Worm (Caenorhabditis elegans): ENCODE measurements around the gene gur-4.

Gene gur-4

ce11 chrII:14104470-14104869, at the start of gene gur-4:
Gene gur-4 (plus strand): TSS chrII:14104770.
- no peak for TF ChIP-seq skn-1 (tag; optimal IDR thresholded peaks at IDR 0.05)
- no peak for TF ChIP-seq hmg-1.1 (GFP tag; IDR thresholded peaks at IDR 0.05)
- TF ChIP-seq Y75B8A.6 (GFP tag; IDR thresholded peaks at IDR 0.05), result no peak
- no peak for TF ChIP-seq zag-1 (tag; optimal IDR thresholded peaks at IDR 0.05)
- TF ChIP-seq duxl-1 (tag; optimal IDR thresholded peaks at IDR 0.05; ENCODE audit: poor library complexity), result no peak
- no peak for TF ChIP-seq tra-1 (GFP tag; IDR thresholded peaks at IDR 0.05)
- TF ChIP-seq ces-1 (GFP tag; optimal IDR thresholded peaks at IDR 0.05), result no peak
- no peak for TF ChIP-seq dmd-6 (GFP tag; IDR thresholded peaks at IDR 0.05)

- no peak for TF ChIP-seq T20F7.1 (GFP tag; optimal IDR thresholded peaks at IDR 0.05)
- no peak for TF ChIP-seq unc-62 (GFP tag; optimal IDR thresholded peaks at IDR 0.05 in 1 of 2)
- no peak for TF ChIP-seq unc-62 (tag; optimal IDR thresholded peaks at IDR 0.05)
- no peak for TF ChIP-seq R02D3.7 (tag; optimal IDR thresholded peaks at IDR 0.05)
- TF ChIP-seq dmd-6 (GFP tag; IDR thresholded peaks at IDR 0.05), result peak; percentile 39; the same call in 1 of the 2 replicates
- no peak for TF ChIP-seq saeg-2 (GFP tag; IDR thresholded peaks at IDR 0.05)
- TF ChIP-seq lin-13 (GFP tag; optimal IDR thresholded peaks at IDR 0.05), result no peak
- TF ChIP-seq daf-16 (GFP tag; optimal IDR thresholded peaks at IDR 0.05), result no peak
- TF ChIP-seq daf-16 (tag; optimal IDR thresholded peaks at IDR 0.05), result peak; percentile 33
- no peak for TF ChIP-seq mxl-3 (GFP tag; optimal IDR thresholded peaks at IDR 0.05)
- no peak for TF ChIP-seq daf-12 (tag; optimal IDR thresholded peaks at IDR 0.05)
- TF ChIP-seq dve-1 (tag; optimal IDR thresholded peaks at IDR 0.05; ENCODE audit: insufficient read depth), result peak; percentile 37
- no peak for TF ChIP-seq pha-4 (GFP tag; IDR thresholded peaks at IDR 0.05)
- no peak for TF ChIP-seq pha-4 (tag; optimal IDR thresholded peaks at IDR 0.05)
- TF ChIP-seq ztf-7 (tag; optimal IDR thresholded peaks at IDR 0.05), result no peak
- TF ChIP-seq jun-1 (tag; optimal IDR thresholded peaks at IDR 0.05), result no peak
- TF ChIP-seq lir-3 (tag; optimal IDR thresholded peaks at IDR 0.05), result no peak
- TF ChIP-seq mdl-1 (tag; optimal IDR thresholded peaks at IDR 0.05), result no peak
- TF ChIP-seq snpc-1.2 (GFP tag; IDR thresholded peaks at IDR 0.05), result no peak
- TF ChIP-seq unc-39 (tag; optimal IDR thresholded peaks at IDR 0.05), result no peak
- TF ChIP-seq mep-1 (tag; optimal IDR thresholded peaks at IDR 0.05), result no peak
- no peak for TF ChIP-seq spr-3 (GFP tag; optimal IDR thresholded peaks at IDR 0.05)
- TF ChIP-seq nhr-102 (tag; optimal IDR thresholded peaks at IDR 0.05), result no peak
- TF ChIP-seq unc-130 (GFP tag; optimal IDR thresholded peaks at IDR 0.05), result no peak
- no peak for TF ChIP-seq nhr-11 (tag; optimal IDR thresholded peaks at IDR 0.05)
- TF ChIP-seq F44E2.7 (GFP tag; IDR thresholded peaks at IDR 0.05), result no peak
- TF ChIP-seq pqm-1 (tag; optimal IDR thresholded peaks at IDR 0.05), result peak; percentile 75
- no peak for TF ChIP-seq dmd-9 (GFP tag; IDR thresholded peaks at IDR 0.05)
- TF ChIP-seq hmg-1.1 (GFP tag; IDR thresholded peaks at IDR 0.05), result no peak
- TF ChIP-seq dmd-8 (GFP tag; IDR thresholded peaks at IDR 0.05), result no peak
- TF ChIP-seq ces-1 (GFP tag; optimal IDR thresholded peaks at IDR 0.05), result no peak
- no peak for TF ChIP-seq hlh-30 (tag; optimal IDR thresholded peaks at IDR 0.05; ENCODE audit: insufficient read depth)
- TF ChIP-seq spr-1 (tag; optimal IDR thresholded peaks at IDR 0.05), result no peak
- TF ChIP-seq lin-39 (tag; optimal IDR thresholded peaks at IDR 0.05), result no peak
- TF ChIP-seq T26A8.4 (GFP tag; IDR thresholded peaks at IDR 0.05), result no peak
- TF ChIP-seq nhr-77 (tag; optimal IDR thresholded peaks at IDR 0.05), result peak; percentile 38
- TF ChIP-seq nhr-41 (GFP tag; IDR thresholded peaks at IDR 0.05), result no peak
- no peak for TF ChIP-seq F10B5.3 (tag; optimal IDR thresholded peaks at IDR 0.05)
- no peak for TF ChIP-seq ama-1 (optimal IDR thresholded peaks at IDR 0.05)
- peak; percentile 46 for TF ChIP-seq nhr-28 (tag; optimal IDR thresholded peaks at IDR 0.05)
- TF ChIP-seq ztf-11 (tag; optimal IDR thresholded peaks at IDR 0.05), result no peak
- TF ChIP-seq aha-1 (tag), result peak; percentile 61
- TF ChIP-seq ceh-20 (GFP tag; IDR thresholded peaks at IDR 0.05), result no peak
- no peak for TF ChIP-seq D1046.2 (GFP tag; IDR thresholded peaks at IDR 0.05)
Measured at ce11 chrII:14055717-14056116, 48.9 kb upstream of the gur-4 start.
